Fruit fly (Drosophila melanogaster) whole organism, pupa: ENCODE measurements around the gene fray.

ENCODE experiments used
- CG10348 ChIP-seq: fragments of 200-800 bp; sonication (Bioruptor generic); IDR thresholded peaks from 2 replicates; pipeline ENCODE4 v1.3.6; 2022; ENCODE audit warnings: missing biosample characterization, missing genetic modification characterization
- CG12605 ChIP-seq: fragments of 200-800 bp; sonication (Bioruptor generic); IDR thresholded peaks from 2 replicates; pipeline ENCODE4 v1.3.6; 2022; ENCODE audit warnings: missing biosample characterization, missing genetic modification characterization
- CG13204 ChIP-seq: fragments of 200-800 bp; sonication (Bioruptor generic); optimal IDR thresholded peaks from 2 replicates; lab custom pipeline; 2018; ENCODE audit warnings: missing biosample characterization, mild to moderate bottlenecking, missing genetic modification characterization, moderate library complexity
- CG14655 ChIP-seq: fragments of 200-800 bp; sonication (Bioruptor generic); optimal IDR thresholded peaks from 3 replicates; lab custom pipeline; 2017; ENCODE audit warnings: mild to moderate bottlenecking, missing biosample characterization, missing genetic modification reagents, missing genetic modification characterization
- CG15710 ChIP-seq: fragments of 200-800 bp; sonication (Bioruptor generic); optimal IDR thresholded peaks from 2 replicates; lab custom pipeline; 2018; ENCODE audit warnings: missing biosample characterization, mild to moderate bottlenecking, missing genetic modification characterization, moderate library complexity
- CG17806 ChIP-seq: fragments of 200-800 bp; sonication (Bioruptor generic); optimal IDR thresholded peaks from 2 replicates; lab custom pipeline; 2018; ENCODE audit warnings: missing biosample characterization, mild to moderate bottlenecking, missing genetic modification characterization, moderate library complexity
- CG32121 ChIP-seq: fragments of 200-800 bp; sonication (Bioruptor generic); IDR thresholded peaks from 2 replicates; pipeline ENCODE4 v1.3.6; 2022; ENCODE audit warnings: missing biosample characterization, missing genetic modification characterization
- CG34367 ChIP-seq: fragments of 200-800 bp; sonication (Bioruptor generic); optimal IDR thresholded peaks from 2 replicates; lab custom pipeline; 2018; ENCODE audit warnings: missing biosample characterization, mild to moderate bottlenecking, missing genetic modification characterization
- CG4496 ChIP-seq: fragments of 200-800 bp; sonication (Bioruptor generic); IDR thresholded peaks from 3 replicates; pipeline ENCODE4 v1.3.6; 2022; ENCODE audit warnings: missing biosample characterization, missing genetic modification characterization
- CG8159 ChIP-seq: fragments of 200-800 bp; sonication (Bioruptor generic); optimal IDR thresholded peaks from 3 replicates; lab custom pipeline; 2018; ENCODE audit warnings: missing biosample characterization, mild to moderate bottlenecking, missing genetic modification characterization, moderate library complexity
- CG8301 ChIP-seq: fragments of 200-800 bp; sonication (Bioruptor generic); optimal IDR thresholded peaks from 2 replicates; lab custom pipeline; 2018; ENCODE audit warnings: missing biosample characterization, mild to moderate bottlenecking, missing genetic modification characterization
- CG9948 ChIP-seq: fragments of 200-800 bp; sonication (Bioruptor generic); optimal IDR thresholded peaks from 2 replicates; lab custom pipeline; 2018; ENCODE audit warnings: missing biosample characterization, mild to moderate bottlenecking, missing genetic modification characterization, moderate library complexity
- D1 ChIP-seq: fragments of 200-800 bp; sonication (Bioruptor generic); optimal IDR thresholded peaks from 2 replicates; lab custom pipeline; 2018; ENCODE audit warnings: missing biosample characterization, mild to moderate bottlenecking, missing genetic modification characterization, moderate library complexity
- EcR ChIP-seq: fragments of 200-800 bp; sonication (Bioruptor generic); optimal IDR thresholded peaks from 3 replicates; lab custom pipeline; 2019; ENCODE audit warnings: missing biosample characterization, missing genetic modification characterization, mild to moderate bottlenecking, moderate library complexity, missing genetic modification reagents
- Ets98B ChIP-seq: fragments of 200-800 bp; sonication (Bioruptor generic); IDR thresholded peaks from 2 replicates; pipeline ENCODE4 v1.3.6; 2022; ENCODE audit warnings: missing biosample characterization, missing genetic modification characterization
- Pif1A ChIP-seq: fragments of 200-800 bp; sonication (Bioruptor generic); optimal IDR thresholded peaks from 3 replicates; lab custom pipeline; 2016; ENCODE audit warnings: missing biosample characterization, missing genetic modification characterization
- Pif1B ChIP-seq: fragments of 200-800 bp; sonication (Bioruptor generic); optimal IDR thresholded peaks from 3 replicates; lab custom pipeline; 2016; ENCODE audit warnings: missing biosample characterization, missing genetic modification characterization
- Snoo ChIP-seq: fragments of 200-800 bp; sonication (Bioruptor generic); optimal IDR thresholded peaks from 3 replicates; lab custom pipeline; 2017; ENCODE audit warnings: missing biosample characterization, mild to moderate bottlenecking, missing genetic modification characterization, inconsistent platforms
- fd96Ca ChIP-seq: fragments of 200-800 bp; sonication (Bioruptor generic); IDR thresholded peaks from 3 replicates; pipeline ENCODE4 v1.3.6; 2022; ENCODE audit warnings: missing biosample characterization, missing genetic modification characterization
- gl ChIP-seq: fragments of 200-800 bp; sonication (Bioruptor generic); optimal IDR thresholded peaks from 2 replicates; lab custom pipeline; 2018; ENCODE audit warnings: missing biosample characterization, mild to moderate bottlenecking, missing genetic modification characterization
- rn ChIP-seq: fragments of 200-800 bp; sonication (Bioruptor generic); IDR thresholded peaks from 2 replicates; pipeline ENCODE4 v1.3.6; 2022; ENCODE audit warnings: missing biosample characterization, missing genetic modification characterization

The fray gene

DNA sequence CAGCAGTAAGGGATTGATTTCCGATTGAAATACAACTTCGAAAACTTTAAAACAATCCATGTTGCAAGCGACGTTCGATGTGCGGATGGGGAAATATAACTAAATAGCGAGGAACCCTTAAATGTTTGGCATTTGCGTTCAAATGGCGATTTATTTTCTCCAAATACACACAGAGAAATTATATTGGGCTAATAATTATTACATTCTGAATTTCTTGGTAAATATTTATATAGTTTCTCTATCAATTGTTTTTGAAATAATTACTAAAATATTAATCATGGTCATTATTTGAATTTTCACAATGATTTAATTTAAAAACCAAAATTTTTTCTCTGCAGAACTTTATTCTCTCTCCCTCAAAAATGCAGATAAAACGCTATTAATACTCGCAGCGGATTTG lies 7.8 kb upstream of the fray start, which contains the start of the genes CG43210 and hemo:
Gene CG43210, minus strand, starts transcription at position 101 of the 400 bp plus-strand sequence.
Gene hemo, minus strand, starts transcription at position 101 of the 400 bp plus-strand sequence.
- TF ChIP-seq CG13204 (GFP tag; lab: Kevin White, UChicago) (no peak), Ets98B (GFP tag; lab: Robert Waterston, UW) (no peak), Snoo (tag; lab: Kevin White, UChicago) (no peak), Pif1A (GFP tag; lab: Kevin White, UChicago) (no peak), CG8159 (tag; lab: Kevin White, UChicago) (peak; percentile 31), CG10348 (no peak), CG8301 (tag; lab: Kevin White, UChicago) (no peak), CG9948 (tag; lab: Kevin White, UChicago) (no peak), Pif1B (GFP tag; lab: Kevin White, UChicago) (no peak), CG34367 (tag; lab: Kevin White, UChicago) (no peak), CG4496 (GFP tag; lab: Robert Waterston, UW) (no peak), EcR (GFP tag; lab: Kevin White, UChicago) (no peak), fd96Ca (GFP tag; lab: Robert Waterston, UW) (no peak), CG32121 (GFP tag; lab: Robert Waterston, UW) (no peak), CG12605 (no peak), D1 (no peak), CG14655 (GFP tag; lab: Kevin White, UChicago) (peak; percentile 11)

DNA sequence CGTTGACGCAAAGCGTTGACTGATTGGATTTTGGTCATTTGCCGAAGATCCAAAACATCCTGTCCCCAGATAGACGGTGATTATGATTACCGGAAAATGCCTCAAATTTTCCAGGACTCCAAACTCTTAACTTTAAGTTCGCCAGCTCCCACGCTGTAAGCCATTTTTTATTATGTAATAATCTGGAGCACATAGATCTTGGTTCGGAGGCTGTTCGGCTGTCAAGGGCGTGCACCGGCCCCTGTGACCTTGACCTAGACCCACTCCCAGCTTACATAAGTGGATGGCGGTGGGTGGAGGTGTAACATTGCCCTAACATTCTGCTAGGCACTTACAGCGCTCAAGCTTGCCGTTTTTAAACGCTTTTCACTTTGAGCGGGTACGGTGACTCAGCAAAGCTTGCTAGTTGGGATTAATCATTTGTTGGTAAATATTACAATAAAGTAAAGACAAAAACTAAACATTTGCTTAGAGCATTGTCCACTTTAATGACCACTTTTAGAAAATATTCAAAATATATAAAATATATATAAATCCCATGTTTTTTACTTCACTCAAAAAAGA lies 569 bp upstream of the fray start:
- no peak for TF ChIP-seq CG17806 (tag; lab: Kevin White, UChicago)
- TF ChIP-seq EcR (GFP tag; lab: Kevin White, UChicago): no peak
- no peak for TF ChIP-seq rn
- no peak for TF ChIP-seq Ets98B (GFP tag; lab: Robert Waterston, UW)
- TF ChIP-seq CG8301 (tag; lab: Kevin White, UChicago): no peak
- TF ChIP-seq Pif1A (GFP tag; lab: Kevin White, UChicago): no peak
- TF ChIP-seq CG10348: no peak
- TF ChIP-seq D1: no peak
- no peak for TF ChIP-seq fd96Ca (GFP tag; lab: Robert Waterston, UW)
- no peak for TF ChIP-seq CG12605
- TF ChIP-seq CG4496 (GFP tag; lab: Robert Waterston, UW): no peak
- TF ChIP-seq Snoo (tag; lab: Kevin White, UChicago): no peak
- TF ChIP-seq CG34367 (tag; lab: Kevin White, UChicago): no peak
- TF ChIP-seq CG15710 (tag; lab: Kevin White, UChicago): no peak
- TF ChIP-seq CG8159 (tag; lab: Kevin White, UChicago): no peak
- no peak for TF ChIP-seq CG32121 (GFP tag; lab: Robert Waterston, UW)
- TF ChIP-seq CG13204 (GFP tag; lab: Kevin White, UChicago): no peak

DNA sequence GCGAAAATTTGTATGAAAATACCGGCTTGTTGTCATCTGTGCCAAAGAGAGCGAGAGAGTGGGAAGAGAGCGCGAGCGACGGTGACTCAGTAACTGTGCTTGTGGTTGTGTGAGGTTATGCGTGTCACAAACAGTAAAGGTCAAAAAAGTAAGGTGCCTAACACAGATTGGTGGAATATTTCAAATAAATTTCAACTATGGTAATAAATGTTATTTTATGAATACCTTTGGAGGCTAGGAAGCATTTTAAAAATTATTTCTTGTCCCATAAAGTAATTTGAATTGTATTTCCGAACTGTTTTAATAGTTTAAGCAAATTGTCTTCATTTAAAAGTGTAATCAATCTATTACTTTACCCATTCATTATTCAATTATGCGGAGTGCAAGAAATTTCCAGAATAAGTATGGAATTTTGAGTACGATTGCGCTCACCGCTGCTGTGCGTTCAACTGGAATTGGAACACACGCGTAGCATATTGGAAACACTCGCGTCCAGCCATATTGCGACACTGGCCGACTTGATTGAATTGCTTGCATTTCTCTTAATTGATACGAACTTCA lies 888 bp downstream of the fray start:
- TF ChIP-seq CG34367 (tag; lab: Kevin White, UChicago): peak; percentile 95
- peak; percentile 95 for TF ChIP-seq Pif1A (GFP tag; lab: Kevin White, UChicago)
- TF ChIP-seq rn: peak; percentile 87
- peak; percentile 89 for TF ChIP-seq CG4496 (GFP tag; lab: Robert Waterston, UW)
- TF ChIP-seq CG12605: peak; percentile 80
- peak; percentile 92 for TF ChIP-seq Pif1B (GFP tag; lab: Kevin White, UChicago)
- TF ChIP-seq fd96Ca (GFP tag; lab: Robert Waterston, UW): peak; percentile 80; the same call in 2 of the 3 replicates
- TF ChIP-seq CG10348: peak; percentile 75
- TF ChIP-seq D1: peak; percentile 91
- TF ChIP-seq CG9948 (tag; lab: Kevin White, UChicago): peak; percentile 96
- TF ChIP-seq CG13204 (GFP tag; lab: Kevin White, UChicago): peak; percentile 87
- peak; percentile 82 for TF ChIP-seq EcR (GFP tag; lab: Kevin White, UChicago)
- TF ChIP-seq CG8301 (tag; lab: Kevin White, UChicago): peak; percentile 96
- peak; percentile 85 for TF ChIP-seq gl (tag; lab: Kevin White, UChicago)
- TF ChIP-seq CG14655 (GFP tag; lab: Kevin White, UChicago): peak; percentile 97
- TF ChIP-seq CG15710 (tag; lab: Kevin White, UChicago): peak; percentile 97
- TF ChIP-seq Ets98B (GFP tag; lab: Robert Waterston, UW): peak; percentile 86
- peak; percentile 96 for TF ChIP-seq CG8159 (tag; lab: Kevin White, UChicago)
- peak; percentile 93 for TF ChIP-seq CG17806 (tag; lab: Kevin White, UChicago)
- TF ChIP-seq Snoo (tag; lab: Kevin White, UChicago): peak; percentile 93
- TF ChIP-seq CG32121 (GFP tag; lab: Robert Waterston, UW): peak; percentile 94
- TF ChIP-seq, all 21 proteins: peak for 21

DNA sequence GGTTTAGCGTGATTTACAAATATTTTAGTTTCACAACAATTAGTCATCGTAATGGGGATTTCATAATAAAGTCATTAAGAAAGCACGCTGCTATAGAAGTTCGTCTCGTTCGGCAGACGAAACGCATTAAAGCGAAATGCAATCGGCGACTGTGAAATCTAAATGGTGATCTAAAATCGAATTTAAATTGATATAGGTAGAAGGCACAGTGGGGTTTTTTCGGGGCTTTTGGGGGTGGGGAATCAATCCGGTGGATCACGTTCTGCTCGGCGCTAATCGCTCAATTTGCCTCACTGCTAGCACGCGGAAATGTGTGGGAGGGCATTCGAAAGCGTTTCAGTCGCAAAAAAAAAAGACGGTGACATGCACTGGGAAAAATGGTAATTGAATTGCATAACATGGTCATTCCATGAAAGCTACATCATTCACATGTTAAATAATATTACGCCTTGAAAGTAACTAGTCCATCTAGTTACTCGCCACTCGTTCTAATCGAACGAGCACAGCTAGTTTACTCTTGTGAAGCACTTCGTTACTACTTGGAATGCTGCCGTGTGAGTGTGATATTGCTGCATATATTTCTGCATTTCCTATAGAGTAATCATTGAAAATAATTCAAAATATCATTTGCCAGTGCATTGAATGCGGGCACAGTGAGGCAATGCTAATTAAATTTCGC lies 5.0 kb downstream of the fray start:
- TF ChIP-seq CG13204 (GFP tag; lab: Kevin White, UChicago) (no peak), gl (tag; lab: Kevin White, UChicago) (no peak), CG4496 (GFP tag; lab: Robert Waterston, UW) (peak; percentile 46; the same call in 1 of the 3 replicates), Pif1B (GFP tag; lab: Kevin White, UChicago) (no peak), CG34367 (tag; lab: Kevin White, UChicago) (no peak), CG17806 (tag; lab: Kevin White, UChicago) (no peak), CG9948 (tag; lab: Kevin White, UChicago) (peak; percentile 13), CG32121 (GFP tag; lab: Robert Waterston, UW) (no peak), rn (no peak), CG15710 (tag; lab: Kevin White, UChicago) (peak; percentile 2), Snoo (tag; lab: Kevin White, UChicago) (no peak), CG14655 (GFP tag; lab: Kevin White, UChicago) (peak; percentile 45), CG8301 (tag; lab: Kevin White, UChicago) (peak; percentile 29), fd96Ca (GFP tag; lab: Robert Waterston, UW) (peak; percentile 33; the same call in 1 of the 3 replicates), EcR (GFP tag; lab: Kevin White, UChicago) (no peak), CG12605 (no peak), Ets98B (GFP tag; lab: Robert Waterston, UW) (no peak; the same call in 1 of the 2 replicates), CG8159 (tag; lab: Kevin White, UChicago) (peak; percentile 10), D1 (no peak), Pif1A (GFP tag; lab: Kevin White, UChicago) (peak; percentile 39), CG10348 (no peak)
- TF ChIP-seq, all 21 proteins: peak for 8
